Fruit fly (Drosophila melanogaster) whole organism, wandering third instar larva: Measurements from ENCODE around the gene lectin-37Db.

Source experiments
- Abd-B ChIP-seq: fragments of >200 bp; optimal IDR thresholded peaks from 2 replicates; lab custom pipeline; 2017; ENCODE audit warnings: missing biosample characterization, missing genetic modification characterization
- CG32264 ChIP-seq: fragments of 200-800 bp; sonication (Bioruptor generic); optimal IDR thresholded peaks from 2 replicates; lab custom pipeline; 2016; ENCODE audit warnings: missing biosample characterization, missing genetic modification characterization
- CG9705 ChIP-seq: fragments of 200-800 bp; sonication (Bioruptor generic); optimal IDR thresholded peaks from 2 replicates; lab custom pipeline; 2018; ENCODE audit warnings: missing biosample characterization, mild to moderate bottlenecking, missing genetic modification characterization
- CrebA ChIP-seq: fragments of 200-800 bp; sonication (Bioruptor generic); optimal IDR thresholded peaks from 2 replicates; lab custom pipeline; 2016; ENCODE audit warnings: missing biosample characterization, mild to moderate bottlenecking, missing genetic modification characterization, borderline replicate concordance
- Dfd ChIP-seq: fragments of >200 bp; optimal IDR thresholded peaks from 2 replicates; lab custom pipeline; 2017; ENCODE audit warnings: missing biosample characterization, missing genetic modification characterization
- Dif ChIP-seq: fragments of 200-275, 200-300 bp; sonication (Bioruptor generic); optimal IDR thresholded peaks from 2 replicates; lab custom pipeline; 2018; ENCODE audit warnings: missing biosample characterization, missing genetic modification characterization; ENCODE audit not compliant: partially characterized antibody
- GATAd ChIP-seq: sonication (Bioruptor generic); optimal IDR thresholded peaks from 2 replicates; lab custom pipeline; 2016; ENCODE audit warnings: missing biosample characterization, missing genetic modification characterization
- HLH106 ChIP-seq: fragments of 200-800 bp; optimal IDR thresholded peaks from 3 replicates; lab custom pipeline; 2019; ENCODE audit warnings: missing biosample characterization, mild to moderate bottlenecking, missing genetic modification characterization, moderate library complexity
- Hnf4 ChIP-seq: fragments of 200-800 bp; sonication (Bioruptor generic); optimal IDR thresholded peaks from 2 replicates; lab custom pipeline; 2016; ENCODE audit warnings: missing biosample characterization, mild to moderate bottlenecking, missing genetic modification characterization
- Hr78 ChIP-seq: fragments of >200 bp; optimal IDR thresholded peaks from 2 replicates; lab custom pipeline; 2017; ENCODE audit warnings: missing biosample characterization, missing genetic modification characterization
- Hr83 ChIP-seq: fragments of 200-300 bp; sonication (Bioruptor generic); optimal IDR thresholded peaks from 2 replicates; lab custom pipeline; 2016; ENCODE audit warnings: missing biosample characterization, mild to moderate bottlenecking, missing genetic modification characterization, moderate library complexity; ENCODE audit not compliant: poor library complexity, severe bottlenecking
- Jra ChIP-seq: sonication (Bioruptor generic); optimal IDR thresholded peaks from 2 replicates; lab custom pipeline; 2016; ENCODE audit warnings: missing biosample characterization, missing genetic modification characterization
- Mio ChIP-seq: sonication (Bioruptor generic); optimal IDR thresholded peaks from 2 replicates; lab custom pipeline; 2016; ENCODE audit warnings: missing biosample characterization, missing genetic modification characterization
- Myc ChIP-seq: fragments of >200 bp; optimal IDR thresholded peaks from 2 replicates; lab custom pipeline; 2017
- N ChIP-seq: fragments of >200 bp; optimal IDR thresholded peaks from 2 replicates; lab custom pipeline; 2018; ENCODE audit warnings: missing biosample characterization, missing external identifiers, missing genetic modification characterization
- OdsH ChIP-seq: fragments of 200-800 bp; sonication (Bioruptor generic); optimal IDR thresholded peaks from 2 replicates; lab custom pipeline; 2016; ENCODE audit warnings: missing biosample characterization, mild to moderate bottlenecking, missing genetic modification characterization
- Rel ChIP-seq, 2 experiments: fragments of 200-800 bp; sonication (Bioruptor generic) in 1 of 2; optimal IDR thresholded peaks; 2 replicates in 1 of 2; 3 replicates in 1 of 2; lab custom pipeline; 2016 to 2019; ENCODE audit warnings: mild to moderate bottlenecking in 2 of 2, missing biosample characterization in 2 of 2, missing genetic modification characterization in 2 of 2, moderate library complexity in 1 of 2
- Sp1 ChIP-seq: fragments of 200-800 bp; sonication (Bioruptor generic); optimal IDR thresholded peaks from 3 replicates; lab custom pipeline; 2019; ENCODE audit warnings: missing biosample characterization, mild to moderate bottlenecking, missing genetic modification characterization, moderate library complexity
- Vsx2 ChIP-seq: fragments of 200-300, 225-300 bp; sonication (Bioruptor generic); optimal IDR thresholded peaks from 2 replicates; lab custom pipeline; 2018; ENCODE audit warnings: missing biosample characterization, missing genetic modification characterization; ENCODE audit not compliant: partially characterized antibody
- br ChIP-seq: fragments of 200-800 bp; sonication (Bioruptor generic); optimal IDR thresholded peaks from 2 replicates; lab custom pipeline; 2016; ENCODE audit warnings: missing biosample characterization, missing genetic modification characterization
- brk ChIP-seq: fragments of 200-800 bp; sonication (Bioruptor generic); optimal IDR thresholded peaks from 2 replicates; lab custom pipeline; 2016; ENCODE audit warnings: missing biosample characterization, mild to moderate bottlenecking, missing genetic modification characterization
- dl ChIP-seq, 2 experiments: fragments of 175-275, 200-275 bp in 1 of 2; fragments of 200-275 bp in 1 of 2; sonication (Bioruptor generic); optimal IDR thresholded peaks; lab custom pipeline; 2018; ENCODE audit warnings: mild to moderate bottlenecking in 2 of 2, missing biosample characterization in 2 of 2, missing genetic modification characterization in 2 of 2, moderate library complexity in 2 of 2; ENCODE audit not compliant: partially characterized antibody in 2 of 2, insufficient read depth in 1 of 2
- dmrt93B ChIP-seq: fragments of 200-800 bp; sonication (Bioruptor generic); optimal IDR thresholded peaks from 2 replicates; lab custom pipeline; 2018; ENCODE audit warnings: missing biosample characterization, mild to moderate bottlenecking, missing genetic modification characterization
- dsf ChIP-seq: sonication (Bioruptor generic); optimal IDR thresholded peaks from 2 replicates; lab custom pipeline; 2016; ENCODE audit warnings: missing biosample characterization, missing genetic modification characterization, borderline replicate concordance
- ey ChIP-seq: fragments of 200-800 bp; sonication (Bioruptor generic); optimal IDR thresholded peaks from 2 replicates; lab custom pipeline; 2016; ENCODE audit warnings: missing biosample characterization, missing genetic modification characterization
- foxo ChIP-seq, 2 experiments: fragments of 200-800 bp; sonication (Bioruptor generic); optimal IDR thresholded peaks; 2 replicates in 1 of 2; 3 replicates in 1 of 2; lab custom pipeline; 2016 to 2017; ENCODE audit warnings: missing biosample characterization in 2 of 2, missing genetic modification characterization in 2 of 2
- fru ChIP-seq: fragments of 200-800 bp; sonication (Bioruptor generic); optimal IDR thresholded peaks from 3 replicates; lab custom pipeline; 2016; ENCODE audit warnings: missing biosample characterization, mild to moderate bottlenecking, missing genetic modification characterization
- h ChIP-seq: fragments of 200-800 bp; sonication (Bioruptor generic); optimal IDR thresholded peaks from 3 replicates; lab custom pipeline; 2016; ENCODE audit warnings: missing biosample characterization, mild to moderate bottlenecking, missing genetic modification characterization
- jim ChIP-seq: fragments of 175-275, 200-325 bp; sonication (Bioruptor generic); optimal IDR thresholded peaks from 2 replicates; lab custom pipeline; 2016; ENCODE audit warnings: missing biosample characterization, mild to moderate bottlenecking, missing genetic modification characterization
- lola ChIP-seq: fragments of >200 bp; optimal IDR thresholded peaks from 2 replicates; lab custom pipeline; 2017; ENCODE audit warnings: missing biosample characterization, missing genetic modification characterization
- pan ChIP-seq: fragments of >200 bp; optimal IDR thresholded peaks from 2 replicates; lab custom pipeline; 2017
- psq ChIP-seq: fragments of 200-800 bp; sonication (Bioruptor generic); optimal IDR thresholded peaks from 3 replicates; lab custom pipeline; 2017; ENCODE audit warnings: missing biosample characterization, mild to moderate bottlenecking, missing genetic modification characterization, moderate library complexity
- rgr ChIP-seq: fragments of 200-800 bp; sonication (Bioruptor generic); optimal IDR thresholded peaks from 3 replicates; lab custom pipeline; 2016; ENCODE audit warnings: missing biosample characterization, mild to moderate bottlenecking, missing genetic modification characterization
- sage ChIP-seq: fragments of 200-800 bp; sonication (Bioruptor generic); optimal IDR thresholded peaks from 2 replicates; lab custom pipeline; 2016; ENCODE audit warnings: missing biosample characterization, mild to moderate bottlenecking, missing genetic modification characterization
- sv ChIP-seq: fragments of 200-800 bp; sonication (Bioruptor generic); optimal IDR thresholded peaks from 3 replicates; lab custom pipeline; 2016; ENCODE audit warnings: missing biosample characterization, missing genetic modification characterization
- tai ChIP-seq: sonication (Bioruptor generic); optimal IDR thresholded peaks from 2 replicates; lab custom pipeline; 2016; ENCODE audit warnings: missing biosample characterization, missing genetic modification characterization
- usp ChIP-seq: fragments of >200 bp; optimal IDR thresholded peaks from 2 replicates; lab custom pipeline; 2017; ENCODE audit warnings: missing biosample characterization, missing genetic modification characterization
- woc ChIP-seq: sonication (Bioruptor generic); optimal IDR thresholded peaks from 2 replicates; lab custom pipeline; 2016; ENCODE audit warnings: missing biosample characterization, mild to moderate bottlenecking, missing genetic modification characterization

lectin-37Db gene

dm6 chr2L:19422642-19423041, 3.8 kb downstream of the lectin-37Db start:
- TF ChIP-seq CG9705 (GFP tag; lab: Kevin White, UChicago) (no peak), CG32264 (GFP tag; lab: Kevin White, UChicago) (no peak), Sp1 (GFP tag; lab: Kevin White, UChicago) (no peak), psq (GFP tag; lab: Kevin White, UChicago) (no peak), sv (GFP tag; lab: Kevin White, UChicago) (no peak)

- TF ChIP-seq HLH106 (tag; lab: Kevin White, UChicago) (peak; percentile 93), tai (no peak), woc (GFP tag; lab: Kevin White, UChicago) (peak; percentile 73), lola (GFP tag; lab: Kevin White, UChicago) (no peak), CrebA (GFP tag; lab: Kevin White, UChicago) (no peak), Mio (GFP tag; lab: Kevin White, UChicago) (peak; percentile 33), ey (GFP tag; lab: Kevin White, UChicago) (peak; percentile 94), brk (peak; percentile 83), Hnf4 (GFP tag; lab: Kevin White, UChicago) (peak; percentile 84), rgr (GFP tag; lab: Kevin White, UChicago) (peak; percentile 94), dmrt93B (peak; percentile 90), Rel (GFP tag; optimal IDR thresholded peaks at IDR 0.05; lab: Kevin White, UChicago) (peak; percentile 60), Rel (tag; optimal IDR thresholded peaks at IDR 0.05; lab: Kevin White, UChicago) (peak; percentile 58), Sp1 (GFP tag; lab: Kevin White, UChicago) (peak; percentile 96), Hr78 (no peak), foxo (GFP tag; optimal IDR thresholded peaks at IDR 0.05; lab: Kevin White, UChicago) (peak; percentile 29 to 94), h (GFP tag; lab: Kevin White, UChicago) (peak; percentile 94), sv (GFP tag; lab: Kevin White, UChicago) (peak; percentile 97), fru (peak; percentile 96), Jra (GFP tag; lab: Kevin White, UChicago) (peak; percentile 73), Dif (GFP tag; lab: Kevin White, UChicago) (peak; percentile 98), Myc (lab: Kevin White, UChicago) (no peak), GATAd (GFP tag; lab: Kevin White, UChicago) (no peak), usp (GFP tag; lab: Kevin White, UChicago) (no peak), Abd-B (no peak), Hr83 (peak; percentile 87), dsf (peak; percentile 62), sage (GFP tag; lab: Kevin White, UChicago) (peak; percentile 80), N (GFP tag; lab: Kevin White, UChicago) (no peak), CG32264 (GFP tag; lab: Kevin White, UChicago) (peak; percentile 65), dl (GFP tag; optimal IDR thresholded peaks at IDR 0.05; lab: Kevin White, UChicago; ENCODE audit: insufficient read depth in 1 of 2, partially characterized antibody in 2 of 2) (peak; percentile 89 to 97), Dfd (GFP tag; lab: Kevin White, UChicago) (no peak), jim (GFP tag; lab: Kevin White, UChicago) (no peak), psq (GFP tag; lab: Kevin White, UChicago) (peak; percentile 90), pan (lab: Kevin White, UChicago) (no peak), OdsH (GFP tag; lab: Kevin White, UChicago) (peak; percentile 94), Vsx2 (GFP tag; lab: Kevin White, UChicago) (peak; percentile 45), CG9705 (GFP tag; lab: Kevin White, UChicago) (peak; percentile 81), br (GFP tag; lab: Kevin White, UChicago) (peak; percentile 92)
These were observed 4.7 kb downstream of the lectin-37Db start, which contains the start of the genes Alp12 and CG13085 for dm6 chr2L:19423467-19424122. Gene Alp12, plus strand, starts transcription at chr2L:19424050. Gene CG13085, plus strand, starts transcription at chr2L:19424050.
